Comparison of ENCODE assay signal across 5 fruit fly cellular contexts in genomic region chr2L:13373435-13374242, dm6.
A peak's percentile ranks its signal among the peaks of the same experiment; 100 is the strongest.
TF ChIP-seq lines count a peak whose summit lies in the region.

Gene Bdp1, minus strand, starts transcription at chr2L:13373890.
Gene CG6565, plus strand, starts transcription at chr2L:13374019.

- TF ChIP-seq CTCF in whole organism, embryonic (GFP tag; optimal IDR thresholded peaks at IDR 0.05; lab: Kevin White, UChicago) = peak; percentile 50

TF ChIP-seq in whole organism, adult, 20 proteins besides CTCF, POLR2A, EP300 and RAD21 (continues in another document):
- TF ChIP-seq ovo (GFP tag; optimal IDR thresholded peaks at IDR 0.05; lab: Kevin White, UChicago) (peak; percentile 97), Hr96 (GFP tag; optimal IDR thresholded peaks at IDR 0.05; lab: Kevin White, UChicago) (peak; percentile 99), Mnt (GFP tag; optimal IDR thresholded peaks at IDR 0.05; lab: Kevin White, UChicago) (peak; percentile 97), toe (GFP tag; optimal IDR thresholded peaks at IDR 0.05; lab: Kevin White, UChicago) (peak; percentile 99), Clk (GFP tag; optimal IDR thresholded peaks at IDR 0.05; lab: Kevin White, UChicago) (peak; percentile 97), bab1 (GFP tag; optimal IDR thresholded peaks at IDR 0.05; lab: Kevin White, UChicago) (peak; percentile 96), CG7101 (tag; optimal IDR thresholded peaks at IDR 0.05; lab: Kevin White, UChicago) (peak; percentile 97), Crg-1 (GFP tag; optimal IDR thresholded peaks at IDR 0.05; lab: Kevin White, UChicago) (peak; percentile 99), CG33017 (tag; optimal IDR thresholded peaks at IDR 0.05; lab: Kevin White, UChicago) (peak; percentile 93), pad (GFP tag; optimal IDR thresholded peaks at IDR 0.05; lab: Kevin White, UChicago) (peak; percentile 94), CG5204 (GFP tag; optimal IDR thresholded peaks at IDR 0.05; lab: Kevin White, UChicago) (peak; percentile 98), CG1620 (GFP tag; optimal IDR thresholded peaks at IDR 0.05; lab: Kevin White, UChicago) (peak; percentile 99), tj (GFP tag; optimal IDR thresholded peaks at IDR 0.05; lab: Kevin White, UChicago) (peak; percentile 88), cic (GFP tag; optimal IDR thresholded peaks at IDR 0.05; lab: Kevin White, UChicago) (peak; percentile 69), CG14711 (tag; optimal IDR thresholded peaks at IDR 0.05; lab: Kevin White, UChicago) (peak; percentile 90), cnc (optimal IDR thresholded peaks at IDR 0.05; lab: Kevin White, UChicago) (no peak), CG7045 (GFP tag; optimal IDR thresholded peaks at IDR 0.05; lab: Kevin White, UChicago) (peak; percentile 95), CG11617 (GFP tag; optimal IDR thresholded peaks at IDR 0.05; lab: Kevin White, UChicago) (peak; percentile 98)

TF ChIP-seq in whole organism, embryonic, 481 proteins besides CTCF, POLR2A, EP300 and RAD21 (continues in another document):
- peak; percentile 98 for TF ChIP-seq CG10543 (GFP tag; optimal IDR thresholded peaks at IDR 0.05; lab: Kevin White, UChicago)
- TF ChIP-seq tll (GFP tag; optimal IDR thresholded peaks at IDR 0.05; lab: Kevin White, UChicago) = peak; percentile 54 to 94
- 0 out of 3 replicates have a peak, but pooled peaks have one; percentile 34 for TF ChIP-seq z (GFP tag; IDR thresholded peaks at IDR 0.05; lab: Robert Waterston, UW)
- TF ChIP-seq Myb (GFP tag; optimal IDR thresholded peaks at IDR 0.05; lab: Kevin White, UChicago) = peak; percentile 94
- peak; percentile 96 for TF ChIP-seq CG3281 (GFP tag; optimal IDR thresholded peaks at IDR 0.05; lab: Kevin White, UChicago)
- no peak for TF ChIP-seq CG12769 (tag; optimal IDR thresholded peaks at IDR 0.05; lab: Kevin White, UChicago)
- peak; percentile 82 for TF ChIP-seq sens-2 (GFP tag; IDR thresholded peaks at IDR 0.05; lab: Robert Waterston, UW)
- peak; percentile 80 for TF ChIP-seq Hand (GFP tag; optimal IDR thresholded peaks at IDR 0.05; lab: Kevin White, UChicago)
- TF ChIP-seq Adf1 (GFP tag; IDR thresholded peaks at IDR 0.05; lab: Robert Waterston, UW) = peak; percentile 82
- TF ChIP-seq B-H1 (GFP tag; IDR thresholded peaks at IDR 0.05; lab: Robert Waterston, UW) = peak; percentile 94
- TF ChIP-seq CG14710 (tag; optimal IDR thresholded peaks at IDR 0.05; lab: Kevin White, UChicago) = peak; percentile 98
- TF ChIP-seq CG30403 (GFP tag; optimal IDR thresholded peaks at IDR 0.05; lab: Kevin White, UChicago) = peak; percentile 99
- peak; percentile 96 for TF ChIP-seq CG4328 (GFP tag; optimal IDR thresholded peaks at IDR 0.05; lab: Kevin White, UChicago)
- TF ChIP-seq CG11696 (GFP tag; IDR thresholded peaks at IDR 0.05; lab: Robert Waterston, UW) = peak; percentile 57
- peak; percentile 95 for TF ChIP-seq ranshi (GFP tag; IDR thresholded peaks at IDR 0.05; lab: Robert Waterston, UW)
- peak; percentile 78 for TF ChIP-seq sim (GFP tag; IDR thresholded peaks at IDR 0.05; lab: Robert Waterston, UW)
- no peak for TF ChIP-seq sna (GFP tag; IDR thresholded peaks at IDR 0.05; lab: Robert Waterston, UW; ENCODE audit: partially characterized antibody)
- peak; percentile 73 for TF ChIP-seq Deaf1 (tag; optimal IDR thresholded peaks at IDR 0.05; lab: Kevin White, UChicago)

TF ChIP-seq in whole organism, prepupa, 60 proteins besides CTCF, POLR2A, EP300 and RAD21 (continues in another document):
- TF ChIP-seq Ets21C (GFP tag; optimal IDR thresholded peaks at IDR 0.05; lab: Kevin White, UChicago) = peak; percentile 99
- peak; percentile 92 for TF ChIP-seq vri (GFP tag; optimal IDR thresholded peaks at IDR 0.05; lab: Kevin White, UChicago)
- peak; percentile 94 for TF ChIP-seq CG8632 (GFP tag; optimal IDR thresholded peaks at IDR 0.05; lab: Kevin White, UChicago)
- TF ChIP-seq OdsH (GFP tag; optimal IDR thresholded peaks at IDR 0.05; lab: Kevin White, UChicago) = peak; percentile 99
- no peak for TF ChIP-seq svp (GFP tag; lab: Kevin White, UChicago)
- peak; percentile 98 for TF ChIP-seq pdm3 (GFP tag; optimal IDR thresholded peaks at IDR 0.05; lab: Kevin White, UChicago)
- TF ChIP-seq CG6808 (GFP tag; optimal IDR thresholded peaks at IDR 0.05; lab: Kevin White, UChicago) = peak; percentile 92
- peak; percentile 91 for TF ChIP-seq CG8119 (GFP tag; IDR thresholded peaks at IDR 0.05; lab: Robert Waterston, UW)
- no peak for TF ChIP-seq fd85E (GFP tag; optimal IDR thresholded peaks at IDR 0.05; lab: Kevin White, UChicago)
- peak; percentile 93 for TF ChIP-seq CG11294 (GFP tag; IDR thresholded peaks at IDR 0.05; lab: Robert Waterston, UW)
- TF ChIP-seq spab (GFP tag; optimal IDR thresholded peaks at IDR 0.05; lab: Kevin White, UChicago) = peak; percentile 90
- TF ChIP-seq Smox (GFP tag; optimal IDR thresholded peaks at IDR 0.05; lab: Kevin White, UChicago) = peak; percentile 97
- peak; percentile 99 for TF ChIP-seq Sox15 (GFP tag; optimal IDR thresholded peaks at IDR 0.05; lab: Kevin White, UChicago)
- TF ChIP-seq CG3032 (tag; optimal IDR thresholded peaks at IDR 0.05; lab: Kevin White, UChicago) = peak; percentile 95
- peak; percentile 99 for TF ChIP-seq lz (GFP tag; optimal IDR thresholded peaks at IDR 0.05; lab: Kevin White, UChicago)
- peak; percentile 99 for TF ChIP-seq acj6 (GFP tag; optimal IDR thresholded peaks at IDR 0.05; lab: Kevin White, UChicago)
- peak; percentile 99 for TF ChIP-seq CG4318 (GFP tag; optimal IDR thresholded peaks at IDR 0.05; lab: Kevin White, UChicago)
- TF ChIP-seq CG31627 (GFP tag; optimal IDR thresholded peaks at IDR 0.05; lab: Kevin White, UChicago) = peak; percentile 99
- TF ChIP-seq Eip93F (GFP tag; optimal IDR thresholded peaks at IDR 0.05; lab: Kevin White, UChicago) = peak; percentile 62
- peak; percentile 95 for TF ChIP-seq CG6792 (GFP tag; optimal IDR thresholded peaks at IDR 0.05; lab: Kevin White, UChicago)

TF ChIP-seq in whole organism, pupa, 21 proteins besides CTCF, POLR2A, EP300 and RAD21:
- peak; percentile 93 for TF ChIP-seq fd96Ca (GFP tag; IDR thresholded peaks at IDR 0.05; lab: Robert Waterston, UW)
- peak; percentile 92 for TF ChIP-seq CG34367 (tag; optimal IDR thresholded peaks at IDR 0.05; lab: Kevin White, UChicago)
- TF ChIP-seq CG13204 (GFP tag; optimal IDR thresholded peaks at IDR 0.05; lab: Kevin White, UChicago) = no peak
- peak; percentile 94 for TF ChIP-seq Pif1B (GFP tag; optimal IDR thresholded peaks at IDR 0.05; lab: Kevin White, UChicago)
- TF ChIP-seq EcR (GFP tag; optimal IDR thresholded peaks at IDR 0.05; lab: Kevin White, UChicago) = no peak
- TF ChIP-seq CG17806 (tag; optimal IDR thresholded peaks at IDR 0.05; lab: Kevin White, UChicago) = peak; percentile 93
- TF ChIP-seq Pif1A (GFP tag; optimal IDR thresholded peaks at IDR 0.05; lab: Kevin White, UChicago) = no peak
- TF ChIP-seq gl (tag; optimal IDR thresholded peaks at IDR 0.05; lab: Kevin White, UChicago) = peak; percentile 80
- TF ChIP-seq CG12605 (GFP tag; IDR thresholded peaks at IDR 0.05; lab: Robert Waterston, UW) = peak; percentile 59
- TF ChIP-seq CG8159 (tag; optimal IDR thresholded peaks at IDR 0.05; lab: Kevin White, UChicago) = peak; percentile 96
- TF ChIP-seq CG8301 (tag; optimal IDR thresholded peaks at IDR 0.05; lab: Kevin White, UChicago) = peak; percentile 93
- TF ChIP-seq CG9948 (tag; optimal IDR thresholded peaks at IDR 0.05; lab: Kevin White, UChicago) = peak; percentile 97
- peak; percentile 96 for TF ChIP-seq CG15710 (tag; optimal IDR thresholded peaks at IDR 0.05; lab: Kevin White, UChicago)
- TF ChIP-seq CG14655 (GFP tag; optimal IDR thresholded peaks at IDR 0.05; lab: Kevin White, UChicago) = peak; percentile 97
- peak; percentile 90 for TF ChIP-seq rn (GFP tag; IDR thresholded peaks at IDR 0.05; lab: Robert Waterston, UW)
- TF ChIP-seq Snoo (tag; optimal IDR thresholded peaks at IDR 0.05; lab: Kevin White, UChicago) = peak; percentile 96
- TF ChIP-seq Ets98B (GFP tag; IDR thresholded peaks at IDR 0.05; lab: Robert Waterston, UW) = peak; percentile 90
- TF ChIP-seq CG10348 (GFP tag; IDR thresholded peaks at IDR 0.05; lab: Robert Waterston, UW) = peak; percentile 90
- peak; percentile 94 for TF ChIP-seq CG32121 (GFP tag; IDR thresholded peaks at IDR 0.05; lab: Robert Waterston, UW)
- peak; percentile 92 for TF ChIP-seq CG4496 (GFP tag; IDR thresholded peaks at IDR 0.05; lab: Robert Waterston, UW)
- no peak for TF ChIP-seq D1 (tag; optimal IDR thresholded peaks at IDR 0.05; lab: Kevin White, UChicago)

TF ChIP-seq in whole organism, wandering third instar larva, 38 proteins besides CTCF, POLR2A, EP300 and RAD21 (continues in another document):
- TF ChIP-seq h (GFP tag; optimal IDR thresholded peaks at IDR 0.05; lab: Kevin White, UChicago) = peak; percentile 98
- TF ChIP-seq Rel (GFP tag; optimal IDR thresholded peaks at IDR 0.05; lab: Kevin White, UChicago) = no peak
- peak; percentile 69 for TF ChIP-seq Rel (tag; optimal IDR thresholded peaks at IDR 0.05; lab: Kevin White, UChicago)
- TF ChIP-seq CG32264 (GFP tag; optimal IDR thresholded peaks at IDR 0.05; lab: Kevin White, UChicago) = peak; percentile 89
- TF ChIP-seq Mio (GFP tag; optimal IDR thresholded peaks at IDR 0.05; lab: Kevin White, UChicago) = peak; percentile 77
- TF ChIP-seq dsf (GFP tag; optimal IDR thresholded peaks at IDR 0.05; lab: Kevin White, UChicago; ENCODE audit: borderline replicate concordance) = peak; percentile 96
- TF ChIP-seq OdsH (GFP tag; optimal IDR thresholded peaks at IDR 0.05; lab: Kevin White, UChicago) = peak; percentile 96
- peak; percentile 97 for TF ChIP-seq rgr (GFP tag; optimal IDR thresholded peaks at IDR 0.05; lab: Kevin White, UChicago)
- peak; percentile 98 for TF ChIP-seq fru (GFP tag; optimal IDR thresholded peaks at IDR 0.05; lab: Kevin White, UChicago)
- peak; percentile 98 for TF ChIP-seq Jra (GFP tag; optimal IDR thresholded peaks at IDR 0.05; lab: Kevin White, UChicago)
- TF ChIP-seq jim (GFP tag; optimal IDR thresholded peaks at IDR 0.05; lab: Kevin White, UChicago) = peak; percentile 62
- TF ChIP-seq tai (GFP tag; optimal IDR thresholded peaks at IDR 0.05; lab: Kevin White, UChicago) = no peak
- TF ChIP-seq dl (GFP tag; optimal IDR thresholded peaks at IDR 0.05; lab: Kevin White, UChicago; ENCODE audit: insufficient read depth in 1 of 2, partially characterized antibody in 2 of 2) = no peak
- TF ChIP-seq sage (GFP tag; optimal IDR thresholded peaks at IDR 0.05; lab: Kevin White, UChicago) = no peak
- peak; percentile 99 for TF ChIP-seq sv (GFP tag; optimal IDR thresholded peaks at IDR 0.05; lab: Kevin White, UChicago)
- peak; percentile 95 for TF ChIP-seq Sp1 (GFP tag; optimal IDR thresholded peaks at IDR 0.05; lab: Kevin White, UChicago)
- peak; percentile 94 for TF ChIP-seq psq (GFP tag; optimal IDR thresholded peaks at IDR 0.05; lab: Kevin White, UChicago)
- no peak for TF ChIP-seq Dfd (GFP tag; optimal IDR thresholded peaks at IDR 0.05; lab: Kevin White, UChicago)
- TF ChIP-seq CG9705 (GFP tag; optimal IDR thresholded peaks at IDR 0.05; lab: Kevin White, UChicago) = peak; percentile 96
- TF ChIP-seq brk (GFP tag; optimal IDR thresholded peaks at IDR 0.05; lab: Kevin White, UChicago) = no peak
- no peak for TF ChIP-seq pan (optimal IDR thresholded peaks at IDR 0.05; lab: Kevin White, UChicago)
- peak; percentile 96 for TF ChIP-seq HLH106 (tag; optimal IDR thresholded peaks at IDR 0.05; lab: Kevin White, UChicago)
- TF ChIP-seq N (GFP tag; optimal IDR thresholded peaks at IDR 0.05; lab: Kevin White, UChicago) = no peak
- TF ChIP-seq Hr78 (GFP tag; optimal IDR thresholded peaks at IDR 0.05; lab: Kevin White, UChicago) = no peak
